Worm (Caenorhabditis elegans): Measurements from ENCODE around the gene Y81B9A.2.

The Y81B9A.2 gene

DNA sequence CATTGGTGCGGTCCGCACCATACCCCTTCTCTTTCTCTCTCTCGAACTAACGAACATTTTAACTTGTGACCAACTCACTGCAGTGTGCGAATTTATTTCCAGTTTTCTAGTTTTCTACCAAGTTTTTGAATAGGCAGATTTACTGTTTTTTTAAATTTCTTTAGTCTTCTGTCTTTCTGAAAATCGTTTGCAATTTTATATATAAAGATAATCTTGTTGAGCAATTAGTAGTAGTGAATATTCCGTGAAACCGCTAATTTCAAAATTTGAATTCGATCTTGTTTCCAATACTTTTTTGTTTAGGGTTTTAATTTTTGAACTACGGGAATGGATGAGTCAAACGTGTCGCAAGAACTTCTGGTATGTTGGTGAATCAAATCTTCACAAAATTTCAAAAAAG, at the start of gene Y81B9A.2:
Gene Y81B9A.2 (plus strand): TSS at position 301 of the 400 bp plus-strand sequence.
- no peak for TF ChIP-seq hnd-1 (tag; optimal IDR thresholded peaks at IDR 0.05)

DNA sequence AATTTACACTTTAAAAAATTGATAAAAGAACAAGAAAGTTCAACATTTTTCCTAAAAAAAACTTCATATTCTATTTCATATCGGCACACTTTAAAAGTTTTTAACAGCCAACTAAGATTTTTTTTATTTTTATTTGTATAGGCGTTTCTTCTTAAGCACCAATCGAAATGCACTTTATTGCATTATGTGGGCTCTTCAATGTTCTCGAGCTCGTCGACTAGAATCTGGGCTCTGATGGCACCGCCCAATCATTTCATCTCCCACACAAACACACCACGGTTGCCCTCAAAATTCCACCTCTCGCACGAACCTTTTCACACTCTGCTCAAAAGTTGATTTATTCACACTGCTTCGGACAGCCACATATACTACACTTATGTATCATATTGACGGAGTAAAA, 46.5 kb upstream of the Y81B9A.2 start, which contains the start of gene B0563.6:
Gene B0563.6 (plus strand): TSS at position 301 of the 400 bp plus-strand sequence.
- no peak for TF ChIP-seq tra-4 (tag; optimal IDR thresholded peaks at IDR 0.05)
- TF ChIP-seq ceh-13 (GFP tag; optimal IDR thresholded peaks at IDR 0.05), result no peak
- no peak for TF ChIP-seq ceh-36 (tag; optimal IDR thresholded peaks at IDR 0.05)
- no peak for TF ChIP-seq ets-7 (tag; optimal IDR thresholded peaks at IDR 0.05)
- TF ChIP-seq aly-1 (tag; optimal IDR thresholded peaks at IDR 0.05), result no peak
- no peak for TF ChIP-seq scrt-1 (GFP tag; IDR thresholded peaks at IDR 0.05)
- TF ChIP-seq B0310.2 (tag; optimal IDR thresholded peaks at IDR 0.05), result no peak
- no peak for TF ChIP-seq sea-1 (GFP tag; conservative IDR thresholded peaks at IDR 0.05)
- TF ChIP-seq pes-1 (GFP tag; IDR thresholded peaks at IDR 0.05), result no peak
- TF ChIP-seq hmbx-1 (tag; optimal IDR thresholded peaks at IDR 0.05), result no peak
- no peak for TF ChIP-seq flt-1 (GFP tag; IDR thresholded peaks at IDR 0.05)
- no peak for TF ChIP-seq hmg-4 (GFP tag; optimal IDR thresholded peaks at IDR 0.05)
- TF ChIP-seq F13C5.2 (tag; optimal IDR thresholded peaks at IDR 0.05), result no peak
- TF ChIP-seq tbx-37 (GFP tag; conservative IDR thresholded peaks at IDR 0.05), result no peak
- TF ChIP-seq tbx-11 (GFP tag; IDR thresholded peaks at IDR 0.05), result no peak
- no peak for TF ChIP-seq hnd-1 (tag; optimal IDR thresholded peaks at IDR 0.05)
- no peak for TF ChIP-seq ama-1 (optimal IDR thresholded peaks at IDR 0.05)

DNA sequence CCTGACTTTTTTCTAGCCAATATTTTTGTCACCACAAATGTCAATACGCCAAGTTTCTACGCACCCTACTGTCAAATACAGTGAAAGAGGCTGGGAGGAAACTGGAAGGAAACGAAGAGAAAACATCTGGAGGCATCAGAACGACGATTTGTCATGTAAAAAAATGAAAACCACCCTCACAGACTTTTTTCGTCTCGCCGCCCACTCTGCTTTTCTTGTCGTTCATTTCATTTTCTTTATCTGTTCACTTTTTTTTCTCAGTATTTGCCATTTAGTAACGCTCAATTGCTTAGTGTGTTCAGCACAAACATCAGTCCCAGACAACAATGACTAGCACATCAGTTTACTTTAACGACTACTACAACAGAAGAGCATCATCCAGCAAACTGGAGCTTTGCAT, 38.1 kb upstream of the Y81B9A.2 start, which contains the start of gene B0563.5:
Gene B0563.5 (plus strand): TSS at position 301 of the 400 bp plus-strand sequence.
- TF ChIP-seq ets-7 (tag; optimal IDR thresholded peaks at IDR 0.05) (no peak), hmbx-1 (tag; optimal IDR thresholded peaks at IDR 0.05) (no peak), flt-1 (GFP tag; IDR thresholded peaks at IDR 0.05) (no peak), F13C5.2 (tag; optimal IDR thresholded peaks at IDR 0.05) (no peak), ama-1 (optimal IDR thresholded peaks at IDR 0.05) (no peak), sea-1 (GFP tag; conservative IDR thresholded peaks at IDR 0.05) (no peak), ceh-36 (tag; optimal IDR thresholded peaks at IDR 0.05) (no peak), scrt-1 (GFP tag; IDR thresholded peaks at IDR 0.05) (no peak), hmg-4 (GFP tag; optimal IDR thresholded peaks at IDR 0.05) (no peak), tbx-37 (GFP tag; conservative IDR thresholded peaks at IDR 0.05) (no peak), hnd-1 (tag; optimal IDR thresholded peaks at IDR 0.05) (no peak), tbx-11 (GFP tag; IDR thresholded peaks at IDR 0.05) (no peak), B0310.2 (tag; optimal IDR thresholded peaks at IDR 0.05) (no peak), aly-1 (tag; optimal IDR thresholded peaks at IDR 0.05) (no peak)

DNA sequence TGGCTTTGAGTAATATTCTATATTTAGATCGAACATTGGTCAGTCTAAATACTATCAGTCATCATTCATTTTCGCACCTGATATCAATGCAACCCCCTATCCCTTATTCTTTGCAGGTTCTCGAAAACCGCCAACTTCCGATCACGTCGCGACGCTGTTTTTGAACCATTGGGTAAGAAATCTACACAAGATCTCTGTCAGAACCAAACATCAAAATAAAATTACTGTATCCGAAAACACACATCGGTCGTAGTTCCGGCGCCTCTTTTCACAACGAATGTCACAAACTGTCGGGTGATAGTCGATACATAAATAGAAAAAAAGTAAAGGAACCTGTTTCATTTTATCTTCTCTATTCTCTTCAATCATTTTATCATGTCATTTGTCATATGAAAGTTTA, 37.0 kb upstream of the Y81B9A.2 start:
- TF ChIP-seq tra-4 (tag; optimal IDR thresholded peaks at IDR 0.05) (no peak), ceh-13 (GFP tag; optimal IDR thresholded peaks at IDR 0.05) (no peak), tbx-37 (GFP tag; conservative IDR thresholded peaks at IDR 0.05) (no peak), aly-1 (tag; optimal IDR thresholded peaks at IDR 0.05) (no peak), ets-7 (tag; optimal IDR thresholded peaks at IDR 0.05) (no peak), sea-1 (GFP tag; conservative IDR thresholded peaks at IDR 0.05) (no peak), hnd-1 (tag; optimal IDR thresholded peaks at IDR 0.05) (no peak), tbx-11 (GFP tag; IDR thresholded peaks at IDR 0.05) (no peak), flt-1 (GFP tag; IDR thresholded peaks at IDR 0.05) (no peak), hmg-4 (GFP tag; optimal IDR thresholded peaks at IDR 0.05) (no peak), scrt-1 (GFP tag; IDR thresholded peaks at IDR 0.05) (no peak), F13C5.2 (tag; optimal IDR thresholded peaks at IDR 0.05) (no peak), hmbx-1 (tag; optimal IDR thresholded peaks at IDR 0.05) (no peak), pes-1 (GFP tag; IDR thresholded peaks at IDR 0.05) (no peak), ceh-36 (tag; optimal IDR thresholded peaks at IDR 0.05) (no peak), B0310.2 (tag; optimal IDR thresholded peaks at IDR 0.05) (no peak), ama-1 (optimal IDR thresholded peaks at IDR 0.05) (no peak)

DNA sequence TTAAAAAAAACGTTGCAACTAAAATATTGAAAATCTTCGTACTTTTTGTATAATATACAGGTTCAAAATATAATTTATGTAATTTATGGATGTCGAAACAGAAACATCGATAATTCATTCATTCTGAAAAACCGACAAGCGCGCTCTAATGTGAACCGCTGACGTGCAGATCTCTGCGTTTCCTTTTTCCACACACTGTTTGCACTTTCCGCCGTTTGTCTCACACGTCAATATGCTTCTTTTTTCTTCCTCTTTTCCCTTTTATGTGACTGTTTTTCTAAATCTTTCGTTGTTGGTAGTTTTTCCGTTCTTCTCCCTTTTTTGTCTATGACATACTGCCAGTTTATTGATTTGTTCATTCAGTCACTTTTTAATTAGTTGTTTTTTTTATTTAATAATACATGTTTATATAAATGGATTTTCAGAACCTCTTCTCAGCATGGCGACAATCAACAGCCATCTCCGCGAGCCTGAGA, 33.6 kb upstream of the Y81B9A.2 start, which contains the start of gene tmbi-4:
Gene tmbi-4 (plus strand): TSS at position 426 of the 476 bp plus-strand sequence.
- TF ChIP-seq tbx-37 (GFP tag; conservative IDR thresholded peaks at IDR 0.05) (no peak), flt-1 (GFP tag; IDR thresholded peaks at IDR 0.05) (no peak), tra-4 (tag; optimal IDR thresholded peaks at IDR 0.05) (no peak), B0310.2 (tag; optimal IDR thresholded peaks at IDR 0.05) (no peak), scrt-1 (GFP tag; IDR thresholded peaks at IDR 0.05) (no peak), ceh-36 (tag; optimal IDR thresholded peaks at IDR 0.05) (no peak), hmg-4 (GFP tag; optimal IDR thresholded peaks at IDR 0.05) (no peak), F13C5.2 (tag; optimal IDR thresholded peaks at IDR 0.05) (no peak), ets-7 (tag; optimal IDR thresholded peaks at IDR 0.05) (no peak), tbx-11 (GFP tag; IDR thresholded peaks at IDR 0.05) (no peak), hnd-1 (tag; optimal IDR thresholded peaks at IDR 0.05) (no peak), aly-1 (tag; optimal IDR thresholded peaks at IDR 0.05) (no peak)

DNA sequence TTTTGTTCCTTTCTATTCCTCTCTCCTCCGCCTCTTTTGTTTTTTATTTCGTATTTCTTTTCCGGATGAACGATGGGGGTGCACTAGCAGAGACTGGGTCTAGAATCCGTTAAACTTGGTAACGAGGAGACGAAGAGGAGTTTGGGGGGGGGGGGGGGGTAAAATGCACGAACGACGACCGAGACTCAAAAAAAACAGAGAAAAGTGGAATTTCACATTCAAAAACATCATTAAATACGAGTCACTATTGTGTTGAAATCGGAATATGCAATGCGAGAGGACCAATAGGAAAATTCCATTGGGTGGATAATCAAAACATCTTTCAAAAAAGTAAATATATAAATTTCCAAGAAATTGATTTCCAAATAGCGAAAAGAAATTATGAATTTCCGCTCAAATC, 29.7 kb upstream of the Y81B9A.2 start, which contains the start of gene B0563.7:
Gene B0563.7 (minus strand): TSS at position 101 of the 400 bp plus-strand sequence.
- no peak for TF ChIP-seq flt-1 (GFP tag; IDR thresholded peaks at IDR 0.05)
- TF ChIP-seq B0310.2 (tag; optimal IDR thresholded peaks at IDR 0.05), result no peak
- no peak for TF ChIP-seq hmg-4 (GFP tag; optimal IDR thresholded peaks at IDR 0.05)
- TF ChIP-seq F13C5.2 (tag; optimal IDR thresholded peaks at IDR 0.05), result no peak
- no peak for TF ChIP-seq scrt-1 (GFP tag; IDR thresholded peaks at IDR 0.05)
- TF ChIP-seq sea-1 (GFP tag; conservative IDR thresholded peaks at IDR 0.05), result no peak
- no peak for TF ChIP-seq tbx-37 (GFP tag; conservative IDR thresholded peaks at IDR 0.05)
- TF ChIP-seq tbx-11 (GFP tag; IDR thresholded peaks at IDR 0.05), result no peak
- no peak for TF ChIP-seq aly-1 (tag; optimal IDR thresholded peaks at IDR 0.05)
- no peak for TF ChIP-seq hnd-1 (tag; optimal IDR thresholded peaks at IDR 0.05)
- TF ChIP-seq ama-1 (optimal IDR thresholded peaks at IDR 0.05), result no peak
- TF ChIP-seq ceh-36 (tag; optimal IDR thresholded peaks at IDR 0.05), result no peak
- TF ChIP-seq ets-7 (tag; optimal IDR thresholded peaks at IDR 0.05), result no peak
- TF ChIP-seq tra-4 (tag; optimal IDR thresholded peaks at IDR 0.05), result no peak
- TF ChIP-seq hmbx-1 (tag; optimal IDR thresholded peaks at IDR 0.05), result no peak
- TF ChIP-seq pes-1 (GFP tag; IDR thresholded peaks at IDR 0.05), result no peak

DNA sequence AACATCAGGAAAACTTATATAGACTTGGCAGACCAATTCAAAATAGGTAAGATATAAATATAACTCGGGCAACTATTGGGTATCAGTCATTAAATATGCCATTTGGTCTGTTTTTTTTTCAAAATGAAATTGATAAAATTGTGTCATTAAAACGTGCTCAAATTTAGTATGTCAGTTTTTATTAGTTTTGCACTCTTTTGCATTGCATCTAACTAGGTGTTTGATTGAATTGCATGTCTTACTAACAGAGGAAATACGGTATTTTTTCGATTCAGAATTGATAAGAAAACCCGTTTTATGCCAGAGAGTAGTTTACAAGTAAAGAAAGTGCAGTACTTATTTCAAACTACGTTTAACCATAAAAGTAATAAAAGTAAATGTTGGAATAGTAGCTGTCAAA, 28.2 kb upstream of the Y81B9A.2 start:
- TF ChIP-seq flt-1 (GFP tag; IDR thresholded peaks at IDR 0.05), result no peak
- TF ChIP-seq hnd-1 (tag; optimal IDR thresholded peaks at IDR 0.05), result no peak
- no peak for TF ChIP-seq ama-1 (optimal IDR thresholded peaks at IDR 0.05)
- no peak for TF ChIP-seq ceh-13 (GFP tag; optimal IDR thresholded peaks at IDR 0.05)
- no peak for TF ChIP-seq tbx-11 (GFP tag; IDR thresholded peaks at IDR 0.05)
- no peak for TF ChIP-seq tra-4 (tag; optimal IDR thresholded peaks at IDR 0.05)
- TF ChIP-seq pes-1 (GFP tag; IDR thresholded peaks at IDR 0.05), result no peak
- no peak for TF ChIP-seq hmbx-1 (tag; optimal IDR thresholded peaks at IDR 0.05)
- TF ChIP-seq tbx-37 (GFP tag; conservative IDR thresholded peaks at IDR 0.05), result no peak
- no peak for TF ChIP-seq ets-7 (tag; optimal IDR thresholded peaks at IDR 0.05)
